Worm (Caenorhabditis elegans): ENCODE results near the gene npr-11.

npr-11 gene

DNA sequence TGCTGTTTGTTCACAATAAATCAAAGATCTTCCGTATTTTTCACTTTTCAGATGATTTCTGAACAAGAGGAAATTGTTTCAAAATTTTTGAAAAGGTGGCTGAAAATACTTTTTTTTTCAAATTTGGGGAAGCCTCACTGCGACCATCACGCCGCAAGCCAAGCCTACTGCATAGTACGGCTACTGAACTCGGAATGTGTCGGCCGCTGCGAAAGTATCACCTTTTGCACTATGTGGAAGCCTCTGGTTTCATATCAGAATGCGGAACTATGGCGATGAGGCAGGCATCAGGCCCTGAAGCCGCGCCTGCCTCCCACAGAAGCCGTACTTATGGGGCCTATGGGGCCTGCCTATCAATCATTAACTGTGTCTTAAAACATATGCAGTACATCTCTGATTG is 2.2 kb upstream of the npr-11 start:
- TF ChIP-seq aly-2 (tag; optimal IDR thresholded peaks at IDR 0.05) (no peak), nhr-25 (tag; optimal IDR thresholded peaks at IDR 0.05) (no peak), unc-62 (GFP tag; optimal IDR thresholded peaks at IDR 0.05) (no peak), ceh-82 (tag; optimal IDR thresholded peaks at IDR 0.05) (no peak), ZK546.5 (tag; optimal IDR thresholded peaks at IDR 0.05) (no peak), Y55F3AM.14 (GFP tag; optimal IDR thresholded peaks at IDR 0.05) (no peak), alr-1 (tag; optimal IDR thresholded peaks at IDR 0.05) (no peak)

DNA sequence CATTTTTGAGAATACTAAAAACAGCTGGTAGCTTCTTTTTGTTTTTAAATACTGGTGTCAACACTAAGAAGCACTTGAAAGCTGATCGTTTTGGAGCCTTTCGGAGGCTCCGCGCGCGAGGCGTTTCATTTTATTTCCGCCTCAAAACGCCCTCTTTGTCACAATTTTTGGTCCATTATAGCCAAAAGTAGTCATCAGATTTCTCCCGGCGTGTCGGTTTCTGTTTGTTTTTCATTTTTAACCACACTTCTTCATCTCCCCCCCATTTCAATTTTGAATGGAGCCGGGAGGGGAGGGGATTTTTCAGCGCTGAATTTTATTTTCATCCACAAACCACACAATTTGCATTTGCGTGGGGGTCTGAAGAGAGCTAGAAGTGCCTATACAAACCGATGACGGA is 5.7 kb downstream of the npr-11 start, which contains the start of gene C25G6.4:
Gene C25G6.4 (minus strand): TSS at position 101 of the 400 bp plus-strand sequence.
- TF ChIP-seq fos-1 (tag; optimal IDR thresholded peaks at IDR 0.05) (no peak), nhr-23 (tag; optimal IDR thresholded peaks at IDR 0.05) (no peak), nhr-11 (tag; optimal IDR thresholded peaks at IDR 0.05) (no peak), sem-4 (tag; optimal IDR thresholded peaks at IDR 0.05) (no peak), blmp-1 (tag; optimal IDR thresholded peaks at IDR 0.05; ENCODE audit: insufficient read depth) (no peak), nhr-12 (tag; optimal IDR thresholded peaks at IDR 0.05) (no peak), ztf-11 (tag; optimal IDR thresholded peaks at IDR 0.05) (no peak), aly-2 (tag; optimal IDR thresholded peaks at IDR 0.05) (no peak), mbf-1 (tag; optimal IDR thresholded peaks at IDR 0.05) (no peak), Y55F3AM.14 (GFP tag; optimal IDR thresholded peaks at IDR 0.05) (no peak), F13H6.1 (tag; optimal IDR thresholded peaks at IDR 0.05) (no peak), skn-1 (tag; optimal IDR thresholded peaks at IDR 0.05) (no peak), lin-13 (GFP tag; optimal IDR thresholded peaks at IDR 0.05) (no peak)

- TF ChIP-seq ceh-16 (tag; optimal IDR thresholded peaks at IDR 0.05) (no peak), fos-1 (tag; optimal IDR thresholded peaks at IDR 0.05) (peak; percentile 11), blmp-1 (tag; optimal IDR thresholded peaks at IDR 0.05; ENCODE audit: insufficient read depth) (no peak)
Measured at ce11 chrX:1245717-1246116, 9.7 kb downstream of the npr-11 start, which contains the start of gene tsp-9. Gene tsp-9, plus strand, starts transcription at chrX:1246017.

DNA sequence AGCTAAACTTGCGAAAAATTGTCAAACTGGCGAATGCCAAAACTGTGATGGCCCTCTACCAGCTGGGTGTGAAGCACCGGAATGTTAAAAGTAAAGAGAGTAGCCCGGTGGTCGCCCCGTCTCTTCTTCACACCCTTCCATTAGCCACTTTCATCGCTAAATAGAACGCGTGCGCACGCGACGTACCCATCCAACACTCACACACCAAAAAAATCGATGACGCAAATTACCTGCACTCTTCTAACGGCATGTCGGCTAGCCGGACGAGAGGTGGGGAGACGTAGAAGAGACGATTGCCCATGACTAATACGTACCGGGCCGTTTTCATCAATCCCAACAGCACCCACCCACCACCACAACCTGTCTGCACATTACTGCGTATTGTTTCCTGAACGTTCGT is 11.2 kb downstream of the npr-11 start:
- no peak for TF ChIP-seq Y55F3AM.14 (GFP tag; optimal IDR thresholded peaks at IDR 0.05)
- no peak for TF ChIP-seq crh-2 (tag; optimal IDR thresholded peaks at IDR 0.05)
- TF ChIP-seq fos-1 (tag; optimal IDR thresholded peaks at IDR 0.05) = peak; percentile 15

DNA sequence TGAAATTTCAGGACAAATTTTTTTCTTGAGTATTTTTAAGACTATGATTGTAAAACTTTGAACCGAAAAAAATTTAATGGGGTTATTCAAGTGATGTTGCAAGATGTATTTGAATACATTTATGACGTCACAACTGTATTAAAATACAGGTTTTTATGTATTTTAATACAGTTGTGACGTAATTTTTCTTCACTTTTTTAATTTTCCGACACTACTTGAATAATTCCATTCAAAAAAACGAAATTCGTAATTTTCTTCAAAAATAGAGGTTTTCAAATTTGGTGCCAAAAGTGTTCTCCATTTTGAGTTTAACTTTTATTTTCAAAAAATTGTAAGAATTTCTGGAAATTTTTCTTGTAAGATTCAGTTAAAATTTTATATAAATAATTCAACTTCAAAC is 12.7 kb downstream of the npr-11 start:
- TF ChIP-seq nhr-12 (tag; optimal IDR thresholded peaks at IDR 0.05) (no peak), ztf-1 (GFP tag; conservative IDR thresholded peaks at IDR 0.05) (no peak), unc-55 (GFP tag; optimal IDR thresholded peaks at IDR 0.05) (no peak), C34F6.9 (tag; optimal IDR thresholded peaks at IDR 0.05) (no peak), sma-9 (GFP tag; optimal IDR thresholded peaks at IDR 0.05) (no peak), sma-9 (tag; optimal IDR thresholded peaks at IDR 0.05) (no peak), ZK546.5 (tag; optimal IDR thresholded peaks at IDR 0.05) (no peak), lin-11 (tag; optimal IDR thresholded peaks at IDR 0.05) (no peak), blmp-1 (tag; optimal IDR thresholded peaks at IDR 0.05; ENCODE audit: insufficient read depth) (no peak), ceh-16 (tag; optimal IDR thresholded peaks at IDR 0.05) (no peak), ztf-11 (tag; optimal IDR thresholded peaks at IDR 0.05) (no peak), mbf-1 (tag; optimal IDR thresholded peaks at IDR 0.05) (no peak), lin-13 (GFP tag; optimal IDR thresholded peaks at IDR 0.05) (no peak), ztf-4 (tag; optimal IDR thresholded peaks at IDR 0.05) (no peak), nhr-77 (tag; optimal IDR thresholded peaks at IDR 0.05) (no peak), snpc-4 (tag; optimal IDR thresholded peaks at IDR 0.05) (no peak), peb-1 (tag; optimal IDR thresholded peaks at IDR 0.05) (no peak)

ce11 chrX:1238803-1239202 is 16.6 kb downstream of the npr-11 start, which contains the start of gene C25G6.3:
Gene C25G6.3, minus strand, starts transcription at chrX:1238903.
- TF ChIP-seq nhr-6 (tag; optimal IDR thresholded peaks at IDR 0.05) = no peak
- no peak for TF ChIP-seq snpc-4 (tag; optimal IDR thresholded peaks at IDR 0.05)
- no peak for TF ChIP-seq ztf-1 (GFP tag; conservative IDR thresholded peaks at IDR 0.05)
- no peak for TF ChIP-seq lin-39 (tag; optimal IDR thresholded peaks at IDR 0.05)
- TF ChIP-seq blmp-1 (tag; optimal IDR thresholded peaks at IDR 0.05; ENCODE audit: insufficient read depth) = no peak
- no peak for TF ChIP-seq lin-13 (GFP tag; optimal IDR thresholded peaks at IDR 0.05)
- no peak for TF ChIP-seq nhr-11 (tag; optimal IDR thresholded peaks at IDR 0.05)
- no peak for TF ChIP-seq peb-1 (tag; optimal IDR thresholded peaks at IDR 0.05)
- no peak for TF ChIP-seq ztf-11 (tag; optimal IDR thresholded peaks at IDR 0.05)
- no peak for TF ChIP-seq nhr-21 (tag; optimal IDR thresholded peaks at IDR 0.05)
- TF ChIP-seq dmd-4 (tag; optimal IDR thresholded peaks at IDR 0.05) = no peak
- no peak for TF ChIP-seq nhr-77 (tag; optimal IDR thresholded peaks at IDR 0.05)
- no peak for TF ChIP-seq mab-5 (tag; optimal IDR thresholded peaks at IDR 0.05)
- no peak for TF ChIP-seq lin-11 (tag; optimal IDR thresholded peaks at IDR 0.05)

Measured in whole organism, L2 larva.